Fruit fly (Drosophila melanogaster): ENCODE data around the gene CG12105.

CG12105 gene

DNA sequence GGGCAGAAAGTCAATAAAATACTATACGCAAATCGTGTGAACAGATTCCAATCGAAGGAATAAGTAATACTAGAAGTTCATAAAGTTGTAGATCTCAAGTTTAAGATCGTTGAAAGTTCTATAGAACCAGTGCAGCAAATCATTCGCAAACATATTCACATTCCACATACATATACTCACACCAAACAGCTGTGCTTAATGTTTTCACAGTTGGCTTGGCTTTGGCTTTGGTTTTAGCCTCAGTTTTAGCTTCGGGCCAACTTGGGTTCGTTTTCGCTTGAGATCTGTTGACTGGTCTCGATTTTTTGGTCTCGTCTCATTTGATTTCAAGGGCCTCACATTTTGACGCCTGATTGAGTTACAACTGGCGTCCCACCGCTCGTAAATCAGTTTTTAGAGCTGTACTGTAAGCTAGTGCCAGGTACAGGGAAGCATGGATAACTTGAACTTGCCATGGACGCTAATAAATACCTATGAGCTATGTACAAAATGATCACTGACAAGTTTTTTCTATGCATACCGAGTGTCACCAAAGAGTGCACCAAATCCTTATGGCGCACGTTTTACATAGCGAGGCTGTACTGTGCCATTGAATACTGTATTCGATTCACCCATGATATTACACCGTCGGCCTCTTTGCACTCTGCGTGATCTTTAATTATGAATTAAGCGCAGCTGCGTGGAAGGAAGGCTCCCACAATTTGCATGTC, 28.3 kb downstream of the CG12105 start (continued):
- TF ChIP-seq CG11085 (GFP tag; IDR thresholded peaks at IDR 0.05) = peak; percentile 86
- peak; percentile 14 for TF ChIP-seq dmrt11E (tag; optimal IDR thresholded peaks at IDR 0.05)
- TF ChIP-seq CG10147 (GFP tag; optimal IDR thresholded peaks at IDR 0.05) = peak; percentile 62
- TF ChIP-seq peb (GFP tag; IDR thresholded peaks at IDR 0.05) = peak; percentile 65
- TF ChIP-seq Dek (tag; optimal IDR thresholded peaks at IDR 0.05) = peak; percentile 49
- peak; percentile 65 for TF ChIP-seq jumu (GFP tag; optimal IDR thresholded peaks at IDR 0.05)
- peak; percentile 56; the same call in 1 of the 3 replicates for TF ChIP-seq C15 (GFP tag; IDR thresholded peaks at IDR 0.05)
- peak; percentile 51 for TF ChIP-seq kay (GFP tag; optimal IDR thresholded peaks at IDR 0.05)
- peak; percentile 87 for TF ChIP-seq NFAT (GFP tag; IDR thresholded peaks at IDR 0.05)
- no peak for TF ChIP-seq CG9797 (GFP tag; optimal IDR thresholded peaks at IDR 0.05)
- no peak for TF ChIP-seq Dll (GFP tag; IDR thresholded peaks at IDR 0.05; ENCODE audit: partially characterized antibody)
- TF ChIP-seq danr (GFP tag; IDR thresholded peaks at IDR 0.05) = 0 out of 2 replicates have a peak, but pooled peaks have one; percentile 41
- TF ChIP-seq Side (GFP tag; optimal IDR thresholded peaks at IDR 0.05) = peak; percentile 81
- TF ChIP-seq CG11456 (GFP tag; IDR thresholded peaks at IDR 0.05) = peak; percentile 91
- TF ChIP-seq CG10979 (tag; optimal IDR thresholded peaks at IDR 0.05) = peak; percentile 74
- peak; percentile 31 for TF ChIP-seq ash1 (GFP tag; optimal IDR thresholded peaks at IDR 0.05)
- peak; percentile 58 for TF ChIP-seq Bdp1 (GFP tag; optimal IDR thresholded peaks at IDR 0.05)
- TF ChIP-seq caup (GFP tag; optimal IDR thresholded peaks at IDR 0.05; ENCODE audit: severe bottlenecking) = peak; percentile 83
- TF ChIP-seq CG4404 (GFP tag; IDR thresholded peaks at IDR 0.05) = peak; percentile 77
- TF ChIP-seq lov (optimal IDR thresholded peaks at IDR 0.05) = no peak
- peak; percentile 78; the same call in 2 of the 3 replicates for TF ChIP-seq lov (GFP tag; IDR thresholded peaks at IDR 0.05)
- TF ChIP-seq Trl (optimal IDR thresholded peaks at IDR 0.05) = no peak
- peak; percentile 88 for TF ChIP-seq Trl (GFP tag; optimal IDR thresholded peaks at IDR 0.05)
- peak; percentile 66 for TF ChIP-seq scrt (GFP tag; optimal IDR thresholded peaks at IDR 0.05)
- TF ChIP-seq Sin3A (optimal IDR thresholded peaks at IDR 0.05) = no peak
- TF ChIP-seq Tbp (GFP tag; optimal IDR thresholded peaks at IDR 0.05) = no peak
- TF ChIP-seq B-H1 (GFP tag; IDR thresholded peaks at IDR 0.05) = peak; percentile 80
- peak; percentile 62 for TF ChIP-seq sug (tag; optimal IDR thresholded peaks at IDR 0.05)
- TF ChIP-seq gt (GFP tag; IDR thresholded peaks at IDR 0.05) = peak; percentile 52; the same call in 1 of the 2 replicates
- TF ChIP-seq pum (GFP tag; optimal IDR thresholded peaks at IDR 0.05) = peak; percentile 76
- no peak for TF ChIP-seq knrl (GFP tag; IDR thresholded peaks at IDR 0.05; ENCODE audit: partially characterized antibody)
- TF ChIP-seq CG15269 (tag; optimal IDR thresholded peaks at IDR 0.05) = peak; percentile 89
- TF ChIP-seq cwo (GFP tag; optimal IDR thresholded peaks at IDR 0.05) = peak; percentile 61
- peak; percentile 81 for TF ChIP-seq al (GFP tag; IDR thresholded peaks at IDR 0.05)
- peak; percentile 47 for TF ChIP-seq CG4282 (GFP tag; optimal IDR thresholded peaks at IDR 0.05)
- TF ChIP-seq Lhr (GFP tag; optimal IDR thresholded peaks at IDR 0.05) = no peak
- peak; percentile 65; the same call in 2 of the 3 replicates for TF ChIP-seq jigr1 (GFP tag; IDR thresholded peaks at IDR 0.05)
- peak; percentile 62 for TF ChIP-seq zfh2 (GFP tag; optimal IDR thresholded peaks at IDR 0.05)
- TF ChIP-seq CG1832 (GFP tag; optimal IDR thresholded peaks at IDR 0.05) = no peak
- TF ChIP-seq Gsc (GFP tag; IDR thresholded peaks at IDR 0.05) = peak; percentile 73
- no peak for TF ChIP-seq CG7271 (tag; optimal IDR thresholded peaks at IDR 0.05)
- TF ChIP-seq gsb-n (tag; optimal IDR thresholded peaks at IDR 0.05) = peak; percentile 23
- peak; percentile 46 for TF ChIP-seq CG4707 (GFP tag; optimal IDR thresholded peaks at IDR 0.05)
- TF ChIP-seq Dip2 (GFP tag; IDR thresholded peaks at IDR 0.05) = peak; percentile 38; the same call in 1 of the 2 replicates
- peak; percentile 76 for TF ChIP-seq Hr51 (GFP tag; optimal IDR thresholded peaks at IDR 0.05)
- TF ChIP-seq tio (GFP tag; optimal IDR thresholded peaks at IDR 0.05) = peak; percentile 51
- TF ChIP-seq pros (GFP tag; optimal IDR thresholded peaks at IDR 0.05) = no peak
- peak; percentile 44 for TF ChIP-seq tup (GFP tag; optimal IDR thresholded peaks at IDR 0.05)
- peak; percentile 76 for TF ChIP-seq nom (GFP tag; optimal IDR thresholded peaks at IDR 0.05)
- TF ChIP-seq CG4328 (GFP tag; optimal IDR thresholded peaks at IDR 0.05) = peak; percentile 64
